Worm (Caenorhabditis elegans): ENCODE data around the gene Y46C8AL.11.

ce11 chrIV:3915296-3915695, 27.8 kb upstream of the Y46C8AL.11 start, which contains the start of gene srz-20:
- TF ChIP-seq F55B11.4 (tag; optimal IDR thresholded peaks at IDR 0.05; ENCODE audit: borderline replicate concordance, insufficient read depth) (no peak), xnd-1 (tag; optimal IDR thresholded peaks at IDR 0.05) (no peak), nfya-1 (tag; optimal IDR thresholded peaks at IDR 0.05; ENCODE audit: borderline replicate concordance, insufficient read depth) (no peak), pha-4 (tag; optimal IDR thresholded peaks at IDR 0.05) (no peak), ZK185.1 (tag; optimal IDR thresholded peaks at IDR 0.05; ENCODE audit: poor library complexity, severe bottlenecking) (no peak), hrde-1 (tag; optimal IDR thresholded peaks at IDR 0.05; ENCODE audit: borderline replicate concordance) (no peak), fkh-3 (tag; optimal IDR thresholded peaks at IDR 0.05) (no peak), ama-1 (optimal IDR thresholded peaks at IDR 0.05) (no peak), ama-1 (GFP tag; optimal IDR thresholded peaks at IDR 0.05) (no peak), bed-1 (GFP tag; IDR thresholded peaks at IDR 0.05) (no peak)
